Worm (Caenorhabditis elegans) whole organism, L4/young adult: ENCODE data around the gene rig-3.

ENCODE experiments used
- W03F9.2 ChIP-seq: fragments of 150-350 bp; optimal IDR thresholded peaks from 2 replicates; lab custom pipeline; 2014; ENCODE audit warnings: missing biosample characterization, missing genetic modification characterization
- dao-5 ChIP-seq: sonication (generic microtip); optimal IDR thresholded peaks from 2 replicates; lab custom pipeline; 2016; ENCODE audit warnings: missing genotype, missing genetic modification characterization, moderate library complexity, missing compliant biosample characterization

DNA sequence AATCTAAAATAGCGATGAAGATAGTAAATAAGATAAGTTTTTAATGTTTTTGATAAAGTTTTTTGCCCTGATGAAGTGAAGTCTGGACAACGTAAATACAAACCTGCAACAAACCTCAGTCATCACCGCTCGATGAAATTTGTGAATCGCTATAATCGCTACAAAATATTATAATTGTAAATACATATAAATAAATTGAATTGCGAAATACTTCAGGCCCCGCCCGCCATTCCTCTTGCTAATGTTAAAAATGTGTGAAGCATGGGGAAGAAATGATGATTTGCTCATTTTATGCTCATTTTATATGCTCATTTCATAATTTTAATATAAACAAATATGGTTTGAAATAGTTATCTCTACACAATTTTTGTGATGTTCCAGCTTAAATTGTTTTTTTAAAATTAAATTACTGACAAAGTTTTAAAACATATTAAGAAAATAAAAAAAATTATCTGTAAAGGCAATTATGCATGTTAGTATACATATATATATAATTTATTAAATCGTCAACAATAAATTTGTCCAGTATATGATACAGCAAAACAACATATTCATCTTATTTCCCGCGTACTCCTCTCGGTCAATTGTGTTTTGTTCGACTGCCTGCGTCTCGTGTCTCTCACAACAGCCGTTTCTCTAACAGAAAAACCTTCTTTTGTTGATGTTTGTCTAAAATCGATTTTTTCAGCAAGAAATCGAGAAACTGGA lies 50.8 kb downstream of the rig-3 start, which contains the start of gene sid-5:
- no peak for TF ChIP-seq dao-5
- no peak for TF ChIP-seq W03F9.2 (tag; lab: Kevin White, UChicago)
